Worm (Caenorhabditis elegans) whole organism, L4 larva: ENCODE data around the gene ZK721.4.

Source experiments
- aly-2 ChIP-seq: sonication (generic microtip); optimal IDR thresholded peaks from 2 replicates; lab custom pipeline; 2018; ENCODE audit warnings: missing biosample characterization, missing genetic modification characterization
- dmd-6 ChIP-seq: fragments of 200-800 bp; sonication (Bioruptor generic); IDR thresholded peaks from 2 replicates; pipeline ENCODE4 v1.3.6; 2022; ENCODE audit warnings: missing genetic modification reagents, missing genetic modification characterization, missing compliant biosample characterization
- dpl-1 ChIP-seq: fragments of 150-350 bp; optimal IDR thresholded peaks from 2 replicates; lab custom pipeline; 2014; ENCODE audit warnings: missing biosample characterization, missing genetic modification reagents, missing genetic modification characterization
- egl-27 ChIP-seq: sonication (generic microtip); optimal IDR thresholded peaks from 3 replicates; lab custom pipeline; 2017; ENCODE audit warnings: missing biosample characterization, missing genetic modification reagents, missing genetic modification characterization
- fos-1 ChIP-seq: fragments of 150-350 bp; optimal IDR thresholded peaks from 2 replicates; lab custom pipeline; 2014; ENCODE audit warnings: missing biosample characterization, missing genetic modification characterization
- hlh-30 ChIP-seq: sonication (generic microtip); optimal IDR thresholded peaks from 2 replicates; lab custom pipeline; 2017; ENCODE audit warnings: antibody characterized with exemption, mild to moderate bottlenecking, missing genetic modification characterization, missing compliant biosample characterization; ENCODE audit not compliant: insufficient read depth
- lin-13 ChIP-seq: fragments of 150-350 bp; optimal IDR thresholded peaks from 2 replicates; lab custom pipeline; 2014; ENCODE audit warnings: missing biosample characterization, missing genetic modification reagents, missing genetic modification characterization
- lin-39 ChIP-seq: fragments of 150-350 bp; optimal IDR thresholded peaks from 2 replicates; lab custom pipeline; 2014; ENCODE audit warnings: missing biosample characterization, missing genetic modification reagents, missing genetic modification characterization
- nhr-48 ChIP-seq: sonication (generic microtip); optimal IDR thresholded peaks from 2 replicates; lab custom pipeline; 2016; ENCODE audit warnings: mild to moderate bottlenecking, missing genetic modification characterization, missing compliant biosample characterization
- nhr-76 ChIP-seq: fragments of 150-350 bp; optimal IDR thresholded peaks from 2 replicates; lab custom pipeline; 2014; ENCODE audit warnings: missing biosample characterization, missing genetic modification characterization
- zfp-2 ChIP-seq: sonication (generic microtip); optimal IDR thresholded peaks from 2 replicates; lab custom pipeline; 2016; ENCODE audit warnings: mild to moderate bottlenecking, missing genetic modification characterization, missing compliant biosample characterization
- ztf-11 ChIP-seq: fragments of 150-350 bp; optimal IDR thresholded peaks from 2 replicates; lab custom pipeline; 2014; ENCODE audit warnings: missing biosample characterization, missing genetic modification characterization

ce11 chrX:8784234-8784633 lies 5.6 kb downstream of the ZK721.4 start, which contains the start of gene ZK721.3:
- TF ChIP-seq dmd-6 (GFP tag; lab: Robert Waterston, UW) (no peak), ztf-11 (tag; lab: Kevin White, UChicago) (no peak), nhr-48 (tag; lab: Kevin White, UChicago) (no peak), aly-2 (tag; lab: Kevin White, UChicago) (no peak), dpl-1 (no peak), zfp-2 (tag; lab: Kevin White, UChicago) (no peak), lin-13 (GFP tag; lab: Kevin White, UChicago) (no peak), nhr-76 (tag; lab: Kevin White, UChicago) (no peak), hlh-30 (tag; lab: Kevin White, UChicago) (no peak), egl-27 (tag; lab: Kevin White, UChicago) (no peak), lin-39 (tag; lab: Kevin White, UChicago) (no peak), fos-1 (tag; lab: Kevin White, UChicago) (no peak)
